Worm (Caenorhabditis elegans) whole organism, L4/young adult: ENCODE measurements around the gene ssl-1.

ENCODE experiments used
- W03F9.2 ChIP-seq: fragments of 150-350 bp; optimal IDR thresholded peaks from 2 replicates; lab custom pipeline; 2014; ENCODE audit warnings: missing biosample characterization, missing genetic modification characterization
- dao-5 ChIP-seq: sonication (generic microtip); optimal IDR thresholded peaks from 2 replicates; lab custom pipeline; 2016; ENCODE audit warnings: missing genotype, missing genetic modification characterization, moderate library complexity, missing compliant biosample characterization
- him-1 ChIP-seq: sonication (generic microtip); optimal IDR thresholded peaks from 2 replicates; lab custom pipeline; 2016; ENCODE audit warnings: missing genotype, missing genetic modification reagents, missing genetic modification characterization, missing compliant biosample characterization

ssl-1 gene

DNA sequence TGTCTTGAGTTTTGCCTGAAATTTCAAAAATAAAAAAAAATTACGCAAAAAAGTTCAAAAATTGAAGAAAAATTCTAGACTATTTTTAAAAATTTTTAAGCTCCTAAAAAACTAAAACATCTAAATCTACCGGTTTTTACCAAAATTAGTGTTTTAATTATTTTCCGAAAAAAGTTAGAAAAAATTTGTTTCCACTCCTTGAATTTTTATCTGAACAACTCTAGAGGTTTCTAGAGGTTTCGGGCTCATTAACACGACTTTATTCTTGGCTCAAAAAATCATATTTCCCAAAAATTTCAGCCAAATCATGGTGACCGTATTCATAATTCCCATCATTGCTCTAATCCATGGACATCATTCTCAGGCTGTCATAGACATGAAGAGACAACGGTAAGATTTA is 70.5 kb downstream of the ssl-1 start, which contains the start of gene lgc-37:
Gene lgc-37 (plus strand): TSS at position 301 of the 400 bp plus-strand sequence.
- no peak for TF ChIP-seq dao-5
- no peak for TF ChIP-seq him-1 (tag; lab: Kevin White, UChicago)
- TF ChIP-seq W03F9.2 (tag; lab: Kevin White, UChicago): no peak

DNA sequence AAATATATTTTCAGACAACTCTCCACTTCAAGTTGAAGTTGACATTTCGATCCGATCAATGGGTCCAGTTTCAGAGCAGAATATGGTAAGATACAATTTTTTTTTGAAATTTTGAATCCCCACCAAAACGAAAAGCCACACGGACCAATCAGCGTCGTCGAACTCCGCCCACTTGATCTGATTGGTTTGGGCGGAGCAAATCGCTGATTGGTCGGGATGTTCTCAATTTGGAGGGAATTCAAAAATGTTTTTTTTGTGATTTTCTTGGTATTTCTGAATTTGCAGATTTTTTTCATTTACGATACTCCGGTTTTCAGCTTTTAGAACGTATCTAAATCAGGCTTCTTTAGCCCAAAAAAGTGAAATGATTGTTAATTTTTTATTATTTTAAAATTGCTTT is 71.1 kb downstream of the ssl-1 start:
- no peak for TF ChIP-seq W03F9.2 (tag; lab: Kevin White, UChicago)
- TF ChIP-seq dao-5: no peak
- TF ChIP-seq him-1 (tag; lab: Kevin White, UChicago): no peak

DNA sequence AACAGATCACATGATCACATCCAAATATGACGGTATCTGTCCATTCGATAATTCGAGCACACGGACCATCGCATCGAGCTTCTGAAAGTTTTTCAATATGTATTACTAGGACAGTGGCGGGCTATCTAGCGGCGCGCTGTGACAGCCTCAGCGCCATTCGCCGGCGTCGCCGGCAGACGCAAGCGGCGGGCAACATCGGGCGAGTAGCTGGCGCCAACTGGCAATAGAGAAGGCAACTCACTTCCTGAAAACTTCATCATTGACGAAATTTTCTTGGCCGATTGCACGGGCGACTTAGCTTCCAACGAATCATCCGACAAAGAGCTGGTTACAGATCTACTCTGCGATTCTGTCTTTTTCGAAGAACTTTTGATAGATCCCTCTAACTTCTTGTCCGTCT is 73.9 kb downstream of the ssl-1 start:
- TF ChIP-seq W03F9.2 (tag; lab: Kevin White, UChicago) (no peak), dao-5 (no peak), him-1 (tag; lab: Kevin White, UChicago) (no peak)

DNA sequence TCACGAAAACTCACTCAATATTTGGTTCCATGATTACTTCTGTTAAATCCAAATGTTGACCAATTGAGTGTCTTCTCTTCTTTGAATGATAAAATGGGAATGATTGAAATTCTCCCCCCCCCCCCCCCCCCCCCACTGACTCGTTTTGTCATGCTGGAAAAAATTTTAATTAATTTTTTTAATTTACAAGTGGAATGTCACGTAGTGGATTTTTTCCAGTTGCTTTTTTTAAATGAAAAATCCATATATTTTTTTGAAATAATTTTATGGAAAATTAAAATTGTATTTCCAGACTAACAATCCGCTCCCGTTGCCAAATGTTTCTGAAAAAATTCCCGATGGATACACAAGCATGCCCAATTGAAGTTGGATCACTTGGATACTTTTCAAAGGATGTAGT is 75.1 kb downstream of the ssl-1 start, which contains the start of gene BE10.1:
Gene BE10.1 (minus strand): TSS at position 101 of the 400 bp plus-strand sequence.
- TF ChIP-seq W03F9.2 (tag; lab: Kevin White, UChicago) (no peak), him-1 (tag; lab: Kevin White, UChicago) (no peak), dao-5 (no peak)

DNA sequence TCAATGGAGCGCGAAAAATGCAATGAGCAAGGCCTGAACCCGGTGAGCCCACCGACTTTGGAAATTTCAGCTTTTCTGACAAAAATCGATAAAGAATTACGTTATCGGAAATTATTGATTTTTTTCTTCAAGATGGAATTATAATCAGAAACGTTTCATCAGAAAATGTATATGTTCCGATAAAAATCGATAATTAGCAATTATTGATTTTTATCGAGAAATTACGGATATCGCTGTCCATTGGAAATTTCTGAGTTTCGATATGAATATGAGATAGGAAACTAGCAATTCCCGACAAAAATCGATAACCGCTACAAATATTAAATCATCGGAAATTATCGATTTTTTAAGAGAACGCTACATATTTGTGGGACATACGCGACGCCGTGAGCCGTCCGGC is 79.8 kb downstream of the ssl-1 start:
- TF ChIP-seq W03F9.2 (tag; lab: Kevin White, UChicago): no peak
- TF ChIP-seq dao-5: no peak
- TF ChIP-seq him-1 (tag; lab: Kevin White, UChicago): no peak
